Fruit fly (Drosophila melanogaster) whole organism, embryonic: Measurements from ENCODE around the gene MTF-1.

Source experiments
- CG11723 ChIP-seq: fragments of 200-800 bp; sonication (Bioruptor generic); optimal IDR thresholded peaks from 2 replicates; lab custom pipeline; 2017; ENCODE audit warnings: missing biosample characterization, mild to moderate bottlenecking, missing genetic modification characterization
- CG18599 ChIP-seq: fragments of 200-800 bp; sonication (Bioruptor generic); optimal IDR thresholded peaks from 3 replicates; lab custom pipeline; 2017; ENCODE audit warnings: missing biosample characterization, missing genetic modification characterization, mild to moderate bottlenecking, moderate library complexity, missing genetic modification reagents
- CG3838 ChIP-seq: fragments of 200-800 bp; sonication (Bioruptor generic); optimal IDR thresholded peaks from 3 replicates; lab custom pipeline; 2016; ENCODE audit warnings: missing biosample characterization, missing genetic modification characterization
- CG7372 ChIP-seq: fragments of 200-800 bp; sonication (Bioruptor generic); IDR thresholded peaks from 2 replicates; pipeline ENCODE4 v1.3.6; 2022; ENCODE audit warnings: missing biosample characterization, missing genetic modification characterization
- CkIIα-i1 ChIP-seq: fragments of 200-800 bp; sonication (Bioruptor generic); IDR thresholded peaks from 2 replicates; pipeline ENCODE4 v1.3.6; 2022; ENCODE audit warnings: missing biosample characterization, missing genetic modification characterization
- D19A ChIP-seq: fragments of 200-800 bp; optimal IDR thresholded peaks from 3 replicates; lab custom pipeline; 2019; ENCODE audit warnings: missing biosample characterization, mild to moderate bottlenecking, missing genetic modification characterization, moderate library complexity
- Hr51 ChIP-seq, 2 experiments: fragments of 200-800 bp; sonication (Bioruptor generic); optimal IDR thresholded peaks; 2 replicates in 1 of 2; 3 replicates in 1 of 2; lab custom pipeline; 2016 to 2018; ENCODE audit warnings: missing biosample characterization in 2 of 2, missing genetic modification characterization in 2 of 2, mild to moderate bottlenecking in 1 of 2, moderate library complexity in 1 of 2
- Sin3A ChIP-seq: fragments of >200 bp; optimal IDR thresholded peaks from 2 replicates; lab custom pipeline; 2018
- dimm ChIP-seq: fragments of 200-800 bp; sonication (Bioruptor generic); IDR thresholded peaks from 2 replicates; pipeline ENCODE4 v1.3.6; 2022; ENCODE audit warnings: missing biosample characterization, missing genetic modification characterization
- grau ChIP-seq: fragments of 200-800 bp; optimal IDR thresholded peaks from 3 replicates; lab custom pipeline; 2019; ENCODE audit warnings: missing biosample characterization, mild to moderate bottlenecking, missing genetic modification characterization, moderate library complexity
- pan ChIP-seq, 4 experiments: fragments of >200 bp in 3 of 4; fragments of 200-800 bp in 1 of 4; sonication (Bioruptor generic) in 1 of 4; optimal IDR thresholded peaks in 3 of 4; IDR thresholded peaks in 1 of 4; 2 replicates each; pipeline versions ENCODE4 v1.3.6 to Lab custom; 2017 to 2022; ENCODE audit warnings: missing biosample characterization in 2 of 4, missing genetic modification characterization in 2 of 4, mixed read lengths in 1 of 4
- tgo ChIP-seq: fragments of 200-800 bp; sonication (Bioruptor generic); IDR thresholded peaks from 3 replicates; pipeline ENCODE4 v1.3.6; 2022; ENCODE audit warnings: missing biosample characterization, missing genetic modification characterization

DNA sequence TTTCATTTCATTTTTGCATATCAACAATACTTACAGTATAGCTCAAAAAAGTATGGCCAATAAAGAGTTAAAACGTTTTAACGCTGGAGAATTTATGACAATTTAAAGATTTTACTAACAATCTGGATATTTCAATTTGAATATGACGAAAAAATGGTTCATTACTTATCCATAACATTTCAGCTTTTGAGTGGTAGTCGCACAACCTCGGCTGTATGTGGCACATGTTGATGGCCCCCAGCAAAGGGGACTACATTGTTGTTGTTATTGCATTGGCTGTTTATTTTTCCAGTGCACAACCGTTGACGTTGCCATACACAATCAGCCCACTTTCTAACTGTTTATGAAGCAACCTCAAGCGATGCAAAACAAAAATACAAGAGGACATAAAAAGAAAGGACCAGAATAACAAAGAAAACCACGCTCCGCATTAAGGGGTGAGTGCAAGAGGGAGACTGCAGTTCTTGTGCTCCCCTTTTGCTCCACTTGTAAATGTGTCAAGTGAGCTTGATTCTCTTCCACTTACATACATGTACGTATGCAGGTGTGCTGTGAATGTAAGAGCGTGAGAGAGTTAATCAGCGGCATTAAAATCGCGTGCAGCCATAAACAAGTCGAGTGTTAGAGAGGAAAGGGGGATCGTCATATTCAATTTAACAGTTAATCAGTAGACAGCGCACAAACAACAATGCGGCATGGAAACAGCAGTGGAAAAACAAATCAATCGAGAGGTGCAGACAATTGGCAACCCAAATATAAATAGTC, 9.9 kb upstream of the MTF-1 start:
- TF ChIP-seq D19A (tag; lab: Kevin White, UChicago) (peak; percentile 47), CG7372 (no peak), CkIIα-i1 (GFP tag; lab: Robert Waterston, UW) (no peak), Sin3A (lab: Kevin White, UChicago) (no peak), grau (tag; lab: Kevin White, UChicago) (peak; percentile 50), CG18599 (GFP tag; lab: Kevin White, UChicago) (peak; percentile 38), CG3838 (GFP tag; lab: Kevin White, UChicago) (no peak), tgo (GFP tag; lab: Robert Waterston, UW) (peak; percentile 40; the same call in 2 of the 3 replicates), CG11723 (GFP tag; lab: Kevin White, UChicago) (no peak), dimm (GFP tag; lab: Robert Waterston, UW) (no peak), Hr51 (GFP tag; optimal IDR thresholded peaks at IDR 0.05; lab: Kevin White, UChicago) (peak in 1 of 2 experiments; percentile 75), pan (optimal IDR thresholded peaks at IDR 0.05; lab: Kevin White, UChicago) (no peak), pan (GFP tag; optimal IDR thresholded peaks at IDR 0.05 in 1 of 2, IDR thresholded peaks at IDR 0.05 in 1 of 2) (peak in 1 of 2 experiments; percentile 63)
